Fruit fly (Drosophila melanogaster) whole organism: ENCODE data around the gene CG7991.

Experiments
- CG8478 ChIP-seq: fragments of >200 bp; optimal IDR thresholded peaks from 2 replicates; lab custom pipeline; 2018; ENCODE audit warnings: inconsistent platforms
- Dll ChIP-seq: fragments of >200 bp; optimal IDR thresholded peaks from 2 replicates; lab custom pipeline; 2017
- EcR ChIP-seq, 2 experiments: fragments of >200 bp; optimal IDR thresholded peaks; 2 replicates each; lab custom pipeline; 2017; ENCODE audit warnings: missing biosample characterization in 2 of 2, missing genetic modification characterization in 2 of 2, missing genetic modification reagents in 2 of 2
- pan ChIP-seq: fragments of >200 bp; optimal IDR thresholded peaks from 2 replicates; lab custom pipeline; 2017
- psq ChIP-seq: fragments of >200 bp; optimal IDR thresholded peaks from 2 replicates; lab custom pipeline; 2017
- usp ChIP-seq: fragments of >200 bp; optimal IDR thresholded peaks from 2 replicates; lab custom pipeline; 2017; ENCODE audit warnings: missing biosample characterization, missing genetic modification characterization, mixed read lengths

The CG7991 gene

DNA sequence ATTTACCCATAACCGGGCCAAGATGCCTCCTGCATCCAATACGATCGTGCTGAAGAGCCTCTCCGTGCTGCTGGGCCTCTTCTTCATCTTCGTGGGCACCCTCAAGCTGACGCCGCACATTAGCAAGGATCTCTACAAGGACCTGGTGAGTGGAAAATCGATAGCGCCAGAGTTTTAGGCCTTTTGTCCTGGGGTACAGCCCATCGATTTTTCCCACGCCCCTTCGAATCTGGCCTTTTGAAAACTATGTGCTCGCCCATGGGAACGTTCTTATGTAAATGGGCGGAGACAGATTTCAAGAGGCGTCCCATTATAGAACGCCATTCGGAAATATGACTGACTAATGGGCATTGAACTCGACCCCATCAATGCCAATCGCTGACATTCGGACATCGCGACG, 25.1 kb upstream of the CG7991 start:
- no peak for TF ChIP-seq pan (lab: Kevin White, UChicago)
- no peak for TF ChIP-seq CG8478 (lab: Kevin White, UChicago)
- TF ChIP-seq EcR (GFP tag; optimal IDR thresholded peaks at IDR 0.05; lab: Kevin White, UChicago), result no peak
- no peak for TF ChIP-seq usp (GFP tag; lab: Kevin White, UChicago)
- no peak for TF ChIP-seq psq (lab: Kevin White, UChicago)
- no peak for TF ChIP-seq Dll (lab: Kevin White, UChicago)

- TF ChIP-seq Dll (lab: Kevin White, UChicago) (no peak), pan (lab: Kevin White, UChicago) (no peak), CG8478 (lab: Kevin White, UChicago) (no peak), psq (lab: Kevin White, UChicago) (no peak), usp (GFP tag; lab: Kevin White, UChicago) (no peak), EcR (GFP tag; optimal IDR thresholded peaks at IDR 0.05; lab: Kevin White, UChicago) (no peak)
Measured at dm6 chr3L:1652700-1653200, 21.8 kb upstream of the CG7991 start, which contains the start of the genes CG7970 and Vta1. TSS of gene CG7970 (plus strand) at chr3L:1652750. TSS of gene Vta1 (minus strand) at chr3L:1652900.

dm6 chr3L:1653752-1654151, 20.8 kb upstream of the CG7991 start:
- TF ChIP-seq psq (lab: Kevin White, UChicago) (no peak), Dll (lab: Kevin White, UChicago) (no peak), CG8478 (lab: Kevin White, UChicago) (no peak), pan (lab: Kevin White, UChicago) (no peak), EcR (GFP tag; optimal IDR thresholded peaks at IDR 0.05; lab: Kevin White, UChicago) (no peak), usp (GFP tag; lab: Kevin White, UChicago) (no peak)

- TF ChIP-seq EcR (GFP tag; optimal IDR thresholded peaks at IDR 0.05; lab: Kevin White, UChicago) (no peak), psq (lab: Kevin White, UChicago) (no peak), usp (GFP tag; lab: Kevin White, UChicago) (no peak), Dll (lab: Kevin White, UChicago) (no peak), pan (lab: Kevin White, UChicago) (no peak), CG8478 (lab: Kevin White, UChicago) (no peak)
Measured at dm6 chr3L:1661738-1662370, 12.7 kb upstream of the CG7991 start.

DNA sequence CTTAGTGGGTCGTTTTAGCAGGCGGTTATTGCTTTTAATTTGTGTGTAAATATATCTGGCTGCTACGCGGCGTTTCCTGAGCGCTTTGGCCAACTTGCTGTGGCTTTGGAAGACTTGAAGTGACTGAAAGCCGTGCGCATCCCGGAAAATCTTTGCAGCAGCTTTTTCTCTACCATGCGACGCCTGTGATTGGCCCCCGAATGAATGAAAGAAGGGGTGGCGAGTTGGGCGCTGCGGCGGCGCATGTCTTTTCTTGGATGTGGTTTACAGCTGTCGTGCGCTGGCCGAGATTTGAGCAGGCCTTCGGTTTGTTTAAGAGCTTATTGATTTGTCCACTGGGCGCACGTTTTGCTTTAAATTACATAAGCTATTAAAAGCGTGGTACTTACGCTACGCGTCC, 11.0 kb upstream of the CG7991 start:
- TF ChIP-seq CG8478 (lab: Kevin White, UChicago) (no peak), psq (lab: Kevin White, UChicago) (no peak), usp (GFP tag; lab: Kevin White, UChicago) (no peak), pan (lab: Kevin White, UChicago) (no peak), EcR (GFP tag; optimal IDR thresholded peaks at IDR 0.05; lab: Kevin White, UChicago) (no peak), Dll (lab: Kevin White, UChicago) (no peak)

DNA sequence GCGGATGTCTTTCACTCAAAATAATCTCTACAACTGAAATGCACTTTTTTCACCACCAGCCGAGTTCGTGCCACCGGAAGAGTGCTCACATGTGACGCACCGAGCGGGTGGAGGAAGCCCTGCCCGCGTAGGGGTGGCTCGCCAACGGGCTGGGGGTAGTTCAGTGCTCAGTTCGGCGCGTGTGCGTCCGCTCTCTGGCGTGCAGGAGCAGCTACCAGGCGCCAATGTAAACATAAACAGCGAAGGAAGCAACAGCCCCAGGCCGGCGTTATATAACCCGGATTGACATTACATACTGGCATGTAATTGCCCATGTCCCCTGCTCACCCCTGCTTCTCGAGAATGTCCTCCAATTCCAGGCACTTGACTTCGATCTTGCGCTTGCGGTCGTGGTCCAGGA, 10.3 kb upstream of the CG7991 start:
- TF ChIP-seq psq (lab: Kevin White, UChicago) (no peak), Dll (lab: Kevin White, UChicago) (no peak), pan (lab: Kevin White, UChicago) (no peak), usp (GFP tag; lab: Kevin White, UChicago) (no peak), EcR (GFP tag; optimal IDR thresholded peaks at IDR 0.05; lab: Kevin White, UChicago) (no peak), CG8478 (lab: Kevin White, UChicago) (no peak)

dm6 chr3L:1664876-1665275, 9.6 kb upstream of the CG7991 start, which contains the start of the genes Srrm234 and CG7974:
TSS of gene Srrm234 (minus strand) at chr3L:1665064.
TSS of gene CG7974 (plus strand) at chr3L:1665138.
- TF ChIP-seq EcR (GFP tag; optimal IDR thresholded peaks at IDR 0.05; lab: Kevin White, UChicago), result no peak
- no peak for TF ChIP-seq CG8478 (lab: Kevin White, UChicago)
- TF ChIP-seq Dll (lab: Kevin White, UChicago), result no peak
- no peak for TF ChIP-seq psq (lab: Kevin White, UChicago)
- TF ChIP-seq pan (lab: Kevin White, UChicago), result no peak
- no peak for TF ChIP-seq usp (GFP tag; lab: Kevin White, UChicago)

DNA sequence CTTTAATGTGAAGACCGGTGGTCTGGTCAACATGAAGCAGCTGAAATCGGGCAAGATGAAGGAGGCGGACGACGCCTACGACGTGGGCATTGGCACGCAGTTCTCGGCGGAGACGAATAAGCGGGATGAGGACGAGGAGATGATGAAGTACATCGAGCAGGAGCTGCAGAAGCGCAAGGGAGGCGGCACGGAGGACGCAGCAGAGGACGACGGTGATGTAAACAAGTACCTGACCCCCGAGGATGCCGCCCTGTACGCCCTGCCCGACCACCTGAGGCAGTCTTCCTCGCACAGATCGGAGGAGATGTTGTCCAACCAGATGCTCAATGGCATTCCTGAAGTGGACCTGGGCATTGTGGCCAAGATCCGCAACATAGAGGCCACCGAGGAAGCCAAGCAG, 9.0 kb upstream of the CG7991 start:
- TF ChIP-seq usp (GFP tag; lab: Kevin White, UChicago) (no peak), Dll (lab: Kevin White, UChicago) (no peak), pan (lab: Kevin White, UChicago) (no peak), CG8478 (lab: Kevin White, UChicago) (no peak), EcR (GFP tag; optimal IDR thresholded peaks at IDR 0.05; lab: Kevin White, UChicago) (no peak), psq (lab: Kevin White, UChicago) (no peak)

DNA sequence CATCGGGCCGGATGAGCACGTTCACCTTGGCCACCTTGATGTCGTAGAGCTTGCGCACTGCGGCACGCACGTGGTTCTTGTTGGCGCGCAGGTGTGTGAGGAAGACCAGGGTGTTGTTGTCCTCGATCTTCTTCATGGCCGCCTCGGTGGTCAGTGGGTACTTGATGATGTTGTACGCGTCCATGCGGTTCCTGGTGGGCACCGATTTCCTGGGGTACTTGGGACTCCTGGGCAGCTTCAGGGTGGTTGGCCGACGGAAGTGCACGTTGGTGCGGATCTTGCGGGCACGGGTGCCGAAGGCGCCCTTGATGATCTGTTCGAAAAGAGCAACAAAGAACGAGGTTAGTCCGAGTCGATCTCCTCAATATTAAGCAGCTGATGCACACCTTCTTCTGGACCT, 7.1 kb upstream of the CG7991 start:
- TF ChIP-seq Dll (lab: Kevin White, UChicago) (no peak), CG8478 (lab: Kevin White, UChicago) (no peak)

DNA sequence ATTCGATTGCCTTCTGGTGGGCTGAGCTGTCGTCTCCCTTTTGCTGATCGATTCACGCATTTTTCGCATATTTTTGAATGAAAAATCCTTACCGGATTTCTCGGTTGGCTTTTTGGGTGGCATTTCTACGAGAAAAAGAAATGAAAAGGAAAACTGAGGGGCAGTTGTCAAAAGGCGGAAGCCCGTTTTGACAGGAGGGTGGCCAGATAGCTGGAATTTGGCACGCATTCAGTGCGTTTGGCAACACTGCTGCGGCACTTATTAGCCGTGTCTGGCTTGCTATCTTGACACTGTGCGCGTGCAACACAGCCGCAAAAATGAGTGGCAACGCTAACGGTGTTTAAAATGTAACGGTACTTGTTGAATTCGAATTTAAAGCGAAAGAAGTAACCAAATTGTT, 6.0 kb upstream of the CG7991 start, which contains the start of gene RpL23A:
RpL23A (minus strand) TSS at position 151 of the 400 bp plus-strand sequence.
- no peak for TF ChIP-seq psq (lab: Kevin White, UChicago)
- no peak for TF ChIP-seq Dll (lab: Kevin White, UChicago)
- TF ChIP-seq usp (GFP tag; lab: Kevin White, UChicago), result no peak
- TF ChIP-seq CG8478 (lab: Kevin White, UChicago), result no peak
- TF ChIP-seq EcR (GFP tag; optimal IDR thresholded peaks at IDR 0.05; lab: Kevin White, UChicago), result no peak
- no peak for TF ChIP-seq pan (lab: Kevin White, UChicago)

DNA sequence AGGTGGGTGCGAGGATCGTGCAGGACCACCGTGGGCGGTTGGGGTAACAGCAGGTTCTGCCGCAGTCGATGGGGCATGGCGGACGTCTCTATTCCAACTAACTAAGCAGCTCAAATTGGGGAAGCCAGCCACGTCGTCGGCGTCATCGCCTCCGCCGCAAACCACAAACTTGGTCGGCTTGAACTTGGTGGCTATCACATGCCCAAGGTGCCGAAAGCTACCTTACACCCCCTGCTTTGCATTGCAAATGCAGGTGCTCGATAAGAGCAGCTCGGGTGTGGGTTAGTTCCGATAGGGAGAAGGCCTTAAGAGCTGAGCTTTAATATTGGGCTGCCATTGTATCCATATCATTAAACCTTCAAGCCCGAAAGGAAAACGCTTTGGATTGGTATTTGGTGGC, 4.5 kb upstream of the CG7991 start, which contains the start of gene RabX5:
RabX5 (minus strand) TSS at position 101 of the 400 bp plus-strand sequence.
- no peak for TF ChIP-seq EcR (GFP tag; optimal IDR thresholded peaks at IDR 0.05; lab: Kevin White, UChicago)
- no peak for TF ChIP-seq pan (lab: Kevin White, UChicago)
- TF ChIP-seq CG8478 (lab: Kevin White, UChicago), result no peak
- no peak for TF ChIP-seq psq (lab: Kevin White, UChicago)
- no peak for TF ChIP-seq usp (GFP tag; lab: Kevin White, UChicago)
- no peak for TF ChIP-seq Dll (lab: Kevin White, UChicago)
